ENCODE assay signal across 2 worm cellular contexts in genomic region chrII:9774653-9775052, ce11.
TF ChIP-seq lines count a peak whose summit lies in the region.

No protein-coding gene starts in this region.

TF ChIP-seq in whole organism, L4 larva, 104 proteins besides CTCF, POLR2A, EP300 and RAD21 (continued from another document):
- TF ChIP-seq ceh-44 (GFP tag; IDR thresholded peaks at IDR 0.05; lab: Robert Waterston, UW) = peak; percentile 87; the same call in 1 of the 2 replicates
- TF ChIP-seq madf-5 (GFP tag; IDR thresholded peaks at IDR 0.05; lab: Robert Waterston, UW) = peak; percentile 66 to 77; a peak in 2 of 4 replicates
- TF ChIP-seq aha-1 (tag; lab: Kevin White, UChicago) = peak; percentile 98
- TF ChIP-seq hmg-1.1 (GFP tag; IDR thresholded peaks at IDR 0.05; lab: Robert Waterston, UW) = peak; percentile 89
- TF ChIP-seq vab-7 (GFP tag; IDR thresholded peaks at IDR 0.05; lab: Robert Waterston, UW) = peak; percentile 91
- TF ChIP-seq dpl-1 (GFP tag; optimal IDR thresholded peaks at IDR 0.05; lab: Kevin White, UChicago) = peak; percentile 36
- peak; percentile 19 for TF ChIP-seq nhr-25 (tag; optimal IDR thresholded peaks at IDR 0.05; lab: Kevin White, UChicago; ENCODE audit: borderline replicate concordance, insufficient read depth)
- TF ChIP-seq egl-27 (tag; optimal IDR thresholded peaks at IDR 0.05; lab: Kevin White, UChicago) = no peak
- peak; percentile 32 for TF ChIP-seq nhr-48 (tag; optimal IDR thresholded peaks at IDR 0.05; lab: Kevin White, UChicago)
- no peak for TF ChIP-seq pqm-1 (tag; optimal IDR thresholded peaks at IDR 0.05; lab: Kevin White, UChicago)
- no peak for TF ChIP-seq unc-62 (GFP tag; optimal IDR thresholded peaks at IDR 0.05 in 1 of 2; lab: Kevin White, UChicago)
- TF ChIP-seq unc-62 (tag; optimal IDR thresholded peaks at IDR 0.05; lab: Kevin White, UChicago) = no peak
- no peak for TF ChIP-seq jun-1 (tag; optimal IDR thresholded peaks at IDR 0.05; lab: Kevin White, UChicago)
- TF ChIP-seq lim-7 (GFP tag; IDR thresholded peaks at IDR 0.05; lab: Robert Waterston, UW) = peak; percentile 95
- peak; percentile 54 for TF ChIP-seq spr-3 (GFP tag; optimal IDR thresholded peaks at IDR 0.05; lab: Kevin White, UChicago)
- TF ChIP-seq tag-97 (GFP tag; IDR thresholded peaks at IDR 0.05; lab: Robert Waterston, UW) = no peak
- TF ChIP-seq Y48G9A.11 (GFP tag; IDR thresholded peaks at IDR 0.05; lab: Robert Waterston, UW) = peak; percentile 85
- no peak for TF ChIP-seq ztf-11 (tag; optimal IDR thresholded peaks at IDR 0.05; lab: Kevin White, UChicago)
- no peak; the same call in none of the 2 replicates for TF ChIP-seq php-3 (GFP tag; IDR thresholded peaks at IDR 0.05; lab: Robert Waterston, UW)
- peak; percentile 53 for TF ChIP-seq mxl-3 (GFP tag; optimal IDR thresholded peaks at IDR 0.05; lab: Kevin White, UChicago)
- TF ChIP-seq Y75B8A.6 (GFP tag; IDR thresholded peaks at IDR 0.05; lab: Robert Waterston, UW) = no peak
- TF ChIP-seq hif-1 (tag; optimal IDR thresholded peaks at IDR 0.05; lab: Kevin White, UChicago) = peak in 1 of 2 experiments; percentile 41
- no peak for TF ChIP-seq nhr-76 (tag; optimal IDR thresholded peaks at IDR 0.05; lab: Kevin White, UChicago)
- peak; percentile 91 for TF ChIP-seq Y105C5A.15 (GFP tag; IDR thresholded peaks at IDR 0.05; lab: Robert Waterston, UW)
- TF ChIP-seq lin-13 (GFP tag; optimal IDR thresholded peaks at IDR 0.05; lab: Kevin White, UChicago) = no peak
- peak; percentile 86; the same call in 1 of the 2 replicates for TF ChIP-seq D1046.2 (GFP tag; IDR thresholded peaks at IDR 0.05; lab: Robert Waterston, UW)
- TF ChIP-seq ceh-32 (tag; optimal IDR thresholded peaks at IDR 0.05; lab: Kevin White, UChicago; ENCODE audit: poor library complexity) = no peak
- 0 out of 2 replicates have a peak, but pooled peaks have one; percentile 12 for TF ChIP-seq dmd-9 (GFP tag; IDR thresholded peaks at IDR 0.05; lab: Robert Waterston, UW)
- no peak for TF ChIP-seq nhr-11 (tag; optimal IDR thresholded peaks at IDR 0.05; lab: Kevin White, UChicago)
- no peak for TF ChIP-seq ceh-82 (tag; optimal IDR thresholded peaks at IDR 0.05; lab: Kevin White, UChicago)
- TF ChIP-seq nhr-41 (GFP tag; IDR thresholded peaks at IDR 0.05; lab: Robert Waterston, UW) = peak; percentile 88; the same call in 1 of the 2 replicates
- TF ChIP-seq unc-39 (tag; optimal IDR thresholded peaks at IDR 0.05; lab: Kevin White, UChicago) = no peak
- TF ChIP-seq madf-9 (GFP tag; conservative IDR thresholded peaks at IDR 0.05; lab: Robert Waterston, UW) = peak; percentile 84
- TF ChIP-seq Y5F2A.4 (GFP tag; optimal IDR thresholded peaks at IDR 0.05; lab: Kevin White, UChicago) = peak; percentile 76
- TF ChIP-seq arid-1 (GFP tag; conservative IDR thresholded peaks at IDR 0.05; lab: Robert Waterston, UW) = no peak; the same call in 1 of the 2 replicates
- peak; percentile 36 for TF ChIP-seq lir-3 (tag; optimal IDR thresholded peaks at IDR 0.05; lab: Kevin White, UChicago)
- no peak for TF ChIP-seq zfp-3 (GFP tag; conservative IDR thresholded peaks at IDR 0.05; lab: Robert Waterston, UW)
- TF ChIP-seq dmd-8 (GFP tag; IDR thresholded peaks at IDR 0.05; lab: Robert Waterston, UW) = peak; percentile 85
- TF ChIP-seq lsy-2 (tag; optimal IDR thresholded peaks at IDR 0.05; lab: Kevin White, UChicago) = peak in 1 of 2 experiments; percentile 66
- peak; percentile 63 for TF ChIP-seq dve-1 (tag; optimal IDR thresholded peaks at IDR 0.05; lab: Kevin White, UChicago; ENCODE audit: insufficient read depth)
- TF ChIP-seq attf-4 (tag; optimal IDR thresholded peaks at IDR 0.05; lab: Kevin White, UChicago) = no peak
- TF ChIP-seq lin-15B (tag; optimal IDR thresholded peaks at IDR 0.05; lab: Kevin White, UChicago) = no peak
- TF ChIP-seq ceh-20 (GFP tag; IDR thresholded peaks at IDR 0.05; lab: Robert Waterston, UW) = peak; percentile 81
- TF ChIP-seq hlh-30 (tag; optimal IDR thresholded peaks at IDR 0.05; lab: Kevin White, UChicago; ENCODE audit: insufficient read depth) = peak; percentile 30
- TF ChIP-seq lin-29 (GFP tag; IDR thresholded peaks at IDR 0.05; lab: Robert Waterston, UW) = no peak

TF ChIP-seq in whole organism, late embryonic, 69 proteins besides CTCF, POLR2A, EP300 and RAD21 (continued from another document):
- TF ChIP-seq Y22D7AL.16 (tag; optimal IDR thresholded peaks at IDR 0.05; lab: Kevin White, UChicago) (peak; percentile 66), sdc-2 (tag; optimal IDR thresholded peaks at IDR 0.05; lab: Kevin White, UChicago) (peak; percentile 79)
